Worm (Caenorhabditis elegans) whole organism, young adult: Measurements from ENCODE around the gene rars-2.

ENCODE experiments used
- B0035.1 ChIP-seq: sonication (generic microtip); optimal IDR thresholded peaks from 2 replicates; lab custom pipeline; 2016; ENCODE audit warnings: missing genetic modification characterization, mild to moderate bottlenecking, missing compliant biosample characterization, missing genotype, missing genetic modification reagents
- F23B12.7 ChIP-seq: sonication (generic microtip); optimal IDR thresholded peaks from 2 replicates; lab custom pipeline; 2017; ENCODE audit warnings: missing genetic modification characterization, mild to moderate bottlenecking, missing compliant biosample characterization, antibody characterized with exemption, moderate library complexity; ENCODE audit not compliant: insufficient read depth
- F49E8.2 ChIP-seq: sonication (generic microtip); optimal IDR thresholded peaks from 3 replicates; lab custom pipeline; 2017; ENCODE audit warnings: missing genetic modification characterization, mild to moderate bottlenecking, missing compliant biosample characterization, antibody characterized with exemption, moderate library complexity; ENCODE audit not compliant: insufficient read depth
- Y95B8A.8 ChIP-seq: fragments of 200-800 bp; sonication (Bioruptor generic); IDR thresholded peaks from 2 replicates; pipeline ENCODE4 v1.3.6; 2022; ENCODE audit warnings: missing genetic modification reagents, missing genetic modification characterization, missing compliant biosample characterization
- aptf-2 ChIP-seq: fragments of 200-800 bp; sonication (Bioruptor generic); conservative IDR thresholded peaks from 2 replicates; pipeline ENCODE4 v1.3.6; 2022; ENCODE audit warnings: missing genetic modification reagents, missing genetic modification characterization, missing compliant biosample characterization
- attf-6 ChIP-seq: fragments of 200-800 bp; sonication (Bioruptor generic); IDR thresholded peaks from 2 replicates; pipeline ENCODE4 v1.3.6; 2022; ENCODE audit warnings: missing genetic modification reagents, missing genetic modification characterization, missing compliant biosample characterization
- bed-1 ChIP-seq: fragments of 200-800 bp; sonication (Bioruptor generic); IDR thresholded peaks from 2 replicates; pipeline ENCODE4 v1.3.6; 2022; ENCODE audit warnings: missing genetic modification reagents, missing genetic modification characterization, missing compliant biosample characterization
- bed-2 ChIP-seq: fragments of 200-800 bp; sonication (Bioruptor generic); IDR thresholded peaks from 2 replicates; pipeline ENCODE4 v1.3.6; 2022; ENCODE audit warnings: missing genetic modification reagents, missing genetic modification characterization, missing compliant biosample characterization
- cebp-1 ChIP-seq, 2 experiments: fragments of 200-800 bp in 1 of 2; sonication (Bioruptor generic) in 1 of 2; sonication (generic microtip) in 1 of 2; IDR thresholded peaks in 1 of 2; optimal IDR thresholded peaks in 1 of 2; 2 replicates each; pipeline versions ENCODE4 v1.3.6 to Lab custom; 2017 to 2022; ENCODE audit warnings: missing compliant biosample characterization in 2 of 2, missing genetic modification characterization in 2 of 2, mild to moderate bottlenecking in 1 of 2, missing genetic modification reagents in 1 of 2, moderate library complexity in 1 of 2
- ceh-58 ChIP-seq: fragments of 200-800 bp; sonication (Bioruptor generic); IDR thresholded peaks from 2 replicates; pipeline ENCODE4 v1.3.6; 2022; ENCODE audit warnings: missing genetic modification characterization, missing compliant biosample characterization
- ceh-91 ChIP-seq: fragments of 200-800 bp; sonication (Bioruptor generic); IDR thresholded peaks from 2 replicates; pipeline ENCODE4 v1.3.6; 2022; ENCODE audit warnings: missing genetic modification reagents, missing genetic modification characterization, missing compliant biosample characterization
- die-1 ChIP-seq: sonication (generic microtip); optimal IDR thresholded peaks from 2 replicates; lab custom pipeline; 2016; ENCODE audit warnings: missing genotype, mild to moderate bottlenecking, missing genetic modification characterization, missing compliant biosample characterization
- dox-1 ChIP-seq: fragments of 200-800 bp; sonication (Bioruptor generic); IDR thresholded peaks from 2 replicates; pipeline ENCODE4 v1.3.6; 2022; ENCODE audit warnings: missing genetic modification reagents, missing genetic modification characterization, missing compliant biosample characterization
- efl-1 ChIP-seq: fragments of 150-350 bp; optimal IDR thresholded peaks from 2 replicates; lab custom pipeline; 2014; ENCODE audit warnings: missing biosample characterization, missing genetic modification reagents, missing genetic modification characterization
- ekl-4 ChIP-seq: fragments of 200-800 bp; sonication (Bioruptor generic); IDR thresholded peaks from 2 replicates; pipeline ENCODE4 v1.3.6; 2022; ENCODE audit warnings: missing genetic modification reagents, missing genetic modification characterization, missing compliant biosample characterization
- ets-4 ChIP-seq: fragments of 200-800 bp; sonication (Bioruptor generic); optimal IDR thresholded peaks from 2 replicates; lab custom pipeline; 2018; ENCODE audit warnings: mild to moderate bottlenecking, missing genetic modification characterization, missing compliant biosample characterization
- him-1 ChIP-seq: sonication (generic microtip); optimal IDR thresholded peaks from 2 replicates; lab custom pipeline; 2016; ENCODE audit warnings: missing genotype, missing genetic modification reagents, missing genetic modification characterization, missing compliant biosample characterization
- hsf-1 ChIP-seq: fragments of 200-800 bp; sonication (Bioruptor generic); IDR thresholded peaks from 2 replicates; pipeline ENCODE4 v1.3.6; 2022; ENCODE audit warnings: missing genetic modification reagents, missing genetic modification characterization, missing compliant biosample characterization
- let-607 ChIP-seq, 2 experiments: fragments of 200-800 bp in 1 of 2; sonication (Bioruptor generic) in 1 of 2; sonication (generic microtip) in 1 of 2; optimal IDR thresholded peaks; 2 replicates each; lab custom pipeline; 2016 to 2018; ENCODE audit warnings: mild to moderate bottlenecking in 2 of 2, missing compliant biosample characterization in 2 of 2, missing genetic modification characterization in 2 of 2, moderate library complexity in 2 of 2, missing genotype in 1 of 2
- lir-1 ChIP-seq: fragments of 200-800 bp; sonication (Bioruptor generic); conservative IDR thresholded peaks from 2 replicates; pipeline ENCODE4 v1.3.6; 2022; ENCODE audit warnings: missing genetic modification reagents, missing genetic modification characterization, missing compliant biosample characterization
- lsl-1 ChIP-seq: fragments of 200-800 bp; sonication (Bioruptor generic); optimal IDR thresholded peaks from 2 replicates; lab custom pipeline; 2018; ENCODE audit warnings: mild to moderate bottlenecking, missing genetic modification characterization, moderate library complexity, missing compliant biosample characterization
- madf-6 ChIP-seq: fragments of 200-800 bp; sonication (Bioruptor generic); IDR thresholded peaks from 2 replicates; pipeline ENCODE4 v1.3.6; 2022; ENCODE audit warnings: missing genetic modification reagents, missing genetic modification characterization, missing compliant biosample characterization
- madf-8 ChIP-seq: fragments of 200-800 bp; sonication (Bioruptor generic); conservative IDR thresholded peaks from 2 replicates; pipeline ENCODE4 v1.3.6; 2022; ENCODE audit warnings: missing genetic modification reagents, missing genetic modification characterization, missing compliant biosample characterization
- mcd-1 ChIP-seq: fragments of 200-800 bp; sonication (Bioruptor generic); IDR thresholded peaks from 2 replicates; pipeline ENCODE4 v1.3.6; 2022; ENCODE audit warnings: missing genetic modification reagents, missing genetic modification characterization, missing compliant biosample characterization
- nfya-1 ChIP-seq: sonication (generic microtip); optimal IDR thresholded peaks from 2 replicates; lab custom pipeline; 2017; ENCODE audit warnings: antibody characterized with exemption, missing compliant biosample characterization, missing genetic modification characterization, borderline replicate concordance; ENCODE audit not compliant: insufficient read depth
- nfya-2 ChIP-seq: fragments of 200-800 bp; sonication (Bioruptor generic); IDR thresholded peaks from 2 replicates; pipeline ENCODE4 v1.3.6; 2022; ENCODE audit warnings: missing genetic modification reagents, missing genetic modification characterization, missing compliant biosample characterization
- nhr-179 ChIP-seq: sonication (generic microtip); optimal IDR thresholded peaks from 2 replicates; lab custom pipeline; 2016; ENCODE audit warnings: mild to moderate bottlenecking, missing genetic modification characterization, missing compliant biosample characterization
- nhr-80 ChIP-seq: sonication (generic microtip); optimal IDR thresholded peaks from 2 replicates; lab custom pipeline; 2016; ENCODE audit warnings: missing genetic modification characterization, missing compliant biosample characterization
- rcor-1 ChIP-seq: fragments of 200-800 bp; sonication (Bioruptor generic); IDR thresholded peaks from 2 replicates; pipeline ENCODE4 v1.3.6; 2022; ENCODE audit warnings: missing genetic modification reagents, missing genetic modification characterization, missing compliant biosample characterization
- repo-1 ChIP-seq: sonication (generic microtip); optimal IDR thresholded peaks from 2 replicates; lab custom pipeline; 2017; ENCODE audit warnings: mild to moderate bottlenecking, missing genetic modification characterization, missing compliant biosample characterization
- tbp1 ChIP-seq: fragments of 200-800 bp; sonication (Bioruptor generic); optimal IDR thresholded peaks from 2 replicates; lab custom pipeline; 2018; ENCODE audit warnings: mild to moderate bottlenecking, missing genetic modification characterization, missing compliant biosample characterization
- tbx-9 ChIP-seq: sonication (generic microtip); optimal IDR thresholded peaks from 2 replicates; lab custom pipeline; 2016; ENCODE audit warnings: borderline replicate concordance, missing genetic modification characterization, inconsistent platforms, missing compliant biosample characterization
- xnd-1 ChIP-seq: sonication (generic microtip); optimal IDR thresholded peaks from 2 replicates; lab custom pipeline; 2016; ENCODE audit warnings: missing genotype, missing genetic modification reagents, missing genetic modification characterization, missing compliant biosample characterization
- ztf-18 ChIP-seq: sonication (generic microtip); optimal IDR thresholded peaks from 2 replicates; lab custom pipeline; 2016; ENCODE audit warnings: missing genotype, mild to moderate bottlenecking, missing genetic modification characterization, missing compliant biosample characterization
- ztf-26 ChIP-seq: sonication (generic microtip); optimal IDR thresholded peaks from 2 replicates; lab custom pipeline; 2017; ENCODE audit warnings: missing genetic modification characterization, missing compliant biosample characterization
- ztf-3 ChIP-seq: fragments of 200-800 bp; sonication (Bioruptor generic); optimal IDR thresholded peaks from 2 replicates; lab custom pipeline; 2018; ENCODE audit warnings: mild to moderate bottlenecking, missing genetic modification characterization, missing compliant biosample characterization

The rars-2 gene

DNA sequence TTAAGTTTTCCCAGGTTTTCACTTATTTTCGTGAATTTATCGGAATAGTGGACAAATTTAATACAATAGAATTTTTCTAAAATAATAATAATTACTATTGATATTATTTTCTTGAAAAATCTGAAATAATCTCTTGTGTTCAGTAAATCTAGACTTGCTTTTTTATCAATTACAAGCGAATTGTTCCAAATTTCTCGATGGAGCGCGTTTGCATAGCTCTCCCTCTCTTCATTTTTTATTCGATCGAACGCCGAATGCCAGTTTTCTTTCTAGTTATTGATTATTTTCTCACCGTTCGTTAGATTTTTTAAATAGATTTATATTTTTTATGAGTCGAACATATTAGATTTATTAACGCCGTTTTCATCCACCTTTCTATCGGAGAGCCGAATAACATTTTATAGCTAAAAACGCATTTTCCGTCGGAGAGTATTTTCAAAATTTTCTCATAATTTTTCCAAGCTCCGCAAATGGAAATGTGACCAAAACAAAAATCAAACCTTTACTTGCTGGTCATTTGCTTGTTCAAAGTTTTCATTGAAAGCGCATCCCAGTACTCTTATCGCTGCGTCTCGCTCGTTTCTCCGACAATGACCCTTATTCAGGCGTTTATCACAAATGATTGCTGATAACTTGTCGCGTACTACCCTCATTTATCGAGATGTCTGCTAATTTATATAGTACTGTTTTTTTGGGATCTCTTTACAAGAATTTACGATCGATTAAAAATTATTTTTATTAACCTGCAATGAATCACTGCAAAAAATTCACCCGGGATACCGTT lies 2.5 kb upstream of the rars-2 start:
- peak; percentile 87 for TF ChIP-seq mcd-1
- peak; percentile 93 for TF ChIP-seq madf-8 (GFP tag; lab: Robert Waterston, UW)
- TF ChIP-seq F23B12.7, result peak; percentile 68
- peak; percentile 84 for TF ChIP-seq xnd-1 (tag; lab: Kevin White, UChicago)
- peak; percentile 79 for TF ChIP-seq lsl-1
- peak; percentile 34; the same call in 1 of the 2 replicates for TF ChIP-seq ceh-91 (GFP tag; lab: Robert Waterston, UW)
- TF ChIP-seq him-1 (tag; lab: Kevin White, UChicago), result peak; percentile 17
- TF ChIP-seq attf-6 (GFP tag; lab: Robert Waterston, UW), result no peak
- TF ChIP-seq B0035.1 (tag; lab: Kevin White, UChicago), result no peak
- no peak for TF ChIP-seq hsf-1 (GFP tag; lab: Robert Waterston, UW)
- TF ChIP-seq Y95B8A.8 (GFP tag; lab: Robert Waterston, UW), result no peak
- TF ChIP-seq nhr-80 (tag; lab: Kevin White, UChicago), result peak; percentile 54
- peak; percentile 15 for TF ChIP-seq ets-4 (GFP tag; lab: Kevin White, UChicago)
- TF ChIP-seq madf-6, result peak; percentile 95
- peak; percentile 4 for TF ChIP-seq efl-1 (GFP tag; lab: Kevin White, UChicago)

DNA sequence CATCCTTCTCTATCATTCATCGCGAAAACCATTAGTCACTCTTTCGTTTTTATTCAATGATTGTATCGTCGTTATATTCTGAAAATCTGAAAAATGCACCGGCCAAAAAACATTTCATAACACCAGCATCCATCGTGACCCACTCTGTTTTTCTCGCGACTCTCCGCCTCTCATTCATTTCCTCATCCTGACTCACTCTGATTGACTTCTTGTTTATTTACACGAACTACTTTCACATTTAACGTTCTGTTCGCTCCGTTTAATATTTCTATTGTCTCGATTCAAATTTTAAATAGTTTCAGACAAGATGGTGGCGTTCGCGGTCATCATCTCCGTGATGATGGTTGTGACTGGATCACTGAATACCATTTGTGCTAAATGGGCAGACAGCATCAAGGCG lies 1.8 kb upstream of the rars-2 start, which contains the start of gene C29H12.2:
Gene C29H12.2 (plus strand): TSS at position 297 of the 400 bp plus-strand sequence.
- no peak for TF ChIP-seq nfya-2
- TF ChIP-seq cebp-1 (GFP tag; IDR thresholded peaks at IDR 0.05; lab: Robert Waterston, UW), result peak; percentile 73; the same call in 1 of the 2 replicates
- peak; percentile 86 for TF ChIP-seq cebp-1 (tag; optimal IDR thresholded peaks at IDR 0.05; lab: Kevin White, UChicago)

DNA sequence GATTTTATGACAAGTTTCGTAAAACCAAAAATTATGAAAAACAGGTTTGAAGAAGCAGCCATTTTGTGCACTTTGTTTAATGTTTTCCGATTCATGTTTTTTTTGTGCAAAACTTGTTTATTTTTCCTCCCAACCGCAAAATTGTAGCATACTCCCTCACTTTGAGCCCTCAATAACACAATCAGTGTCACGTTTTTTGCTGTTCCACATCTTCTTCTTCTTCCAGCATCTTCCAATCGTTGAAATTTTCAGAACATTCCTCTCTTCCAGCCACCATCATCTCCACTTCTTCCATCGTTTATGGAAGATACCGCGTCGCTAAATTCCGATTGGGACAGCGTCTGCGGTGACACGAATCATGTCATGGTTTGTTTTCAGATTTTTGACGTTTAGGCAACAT lies 7.2 kb downstream of the rars-2 start, which contains the start of gene abts-3:
Gene abts-3 (plus strand): TSS at position 301 of the 400 bp plus-strand sequence.
- TF ChIP-seq rcor-1 (GFP tag; lab: Robert Waterston, UW) (no peak), F49E8.2 (tag; lab: Kevin White, UChicago) (no peak)

DNA sequence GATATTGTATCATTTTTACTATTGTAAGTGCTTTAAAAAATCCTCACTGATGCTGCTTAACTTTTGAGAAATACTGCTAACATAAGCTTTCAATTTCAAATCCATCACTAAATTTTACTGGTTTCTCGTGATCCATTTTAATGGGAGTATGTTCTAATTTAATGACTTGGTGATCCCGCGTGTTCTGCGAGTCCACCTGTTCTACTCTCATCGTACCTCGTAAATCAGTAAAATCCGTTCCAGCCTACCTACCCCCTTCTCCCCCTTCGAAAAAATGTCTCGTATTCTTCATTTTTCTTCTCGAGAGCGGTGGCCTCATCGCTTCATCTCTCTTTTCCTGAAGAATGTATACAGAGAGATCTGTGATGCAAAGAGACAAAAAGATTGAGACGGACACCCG lies 10.2 kb downstream of the rars-2 start:
- TF ChIP-seq Y95B8A.8 (GFP tag; lab: Robert Waterston, UW), result no peak
- no peak for TF ChIP-seq die-1
- TF ChIP-seq B0035.1 (tag; lab: Kevin White, UChicago), result no peak
- TF ChIP-seq ekl-4 (GFP tag; lab: Robert Waterston, UW), result no peak
- no peak for TF ChIP-seq ztf-18 (tag; lab: Kevin White, UChicago)
- no peak for TF ChIP-seq dox-1 (GFP tag; lab: Robert Waterston, UW)
- TF ChIP-seq repo-1 (tag; lab: Kevin White, UChicago), result no peak

DNA sequence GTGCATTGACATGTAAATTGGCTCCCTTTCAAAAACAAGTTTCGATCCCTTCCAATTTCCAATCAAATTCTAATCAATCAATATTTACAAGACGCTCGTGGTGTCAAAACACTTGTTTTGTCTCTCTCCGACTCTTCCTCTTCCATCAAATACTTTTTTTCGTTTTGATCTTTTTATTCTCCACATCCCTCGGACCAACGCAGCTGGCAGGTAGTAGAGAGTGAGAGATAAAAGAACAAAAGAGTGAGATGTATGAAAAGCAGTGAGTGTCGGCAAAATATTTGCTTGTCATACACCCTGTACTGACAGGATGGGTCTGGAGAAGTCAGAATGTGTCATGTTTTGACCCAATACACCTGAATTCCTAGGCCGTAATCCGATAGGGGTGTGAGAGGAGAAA lies 11.4 kb downstream of the rars-2 start:
- TF ChIP-seq cebp-1 (GFP tag; IDR thresholded peaks at IDR 0.05; lab: Robert Waterston, UW), result no peak
- TF ChIP-seq cebp-1 (tag; optimal IDR thresholded peaks at IDR 0.05; lab: Kevin White, UChicago), result no peak
- TF ChIP-seq bed-2 (GFP tag; lab: Robert Waterston, UW), result no peak
- no peak for TF ChIP-seq let-607 (tag; optimal IDR thresholded peaks at IDR 0.05; lab: Kevin White, UChicago)
- no peak for TF ChIP-seq tbp1 (GFP tag; lab: Kevin White, UChicago)
- TF ChIP-seq ztf-26, result no peak
- no peak for TF ChIP-seq lir-1 (GFP tag; lab: Robert Waterston, UW)
- no peak for TF ChIP-seq aptf-2 (GFP tag; lab: Robert Waterston, UW)
- TF ChIP-seq nhr-179, result no peak
- no peak for TF ChIP-seq nfya-1 (tag; lab: Kevin White, UChicago)
- TF ChIP-seq ztf-3 (GFP tag; lab: Kevin White, UChicago), result no peak
- no peak for TF ChIP-seq ceh-58 (GFP tag; lab: Robert Waterston, UW)
- TF ChIP-seq tbx-9, result no peak
- TF ChIP-seq bed-1, result no peak
- TF ChIP-seq, all 124 proteins: peak for 0
